Worm (Caenorhabditis elegans) whole organism, L1 larva: ENCODE data around the gene W01D2.6.

Experiments
- C34B4.2 ChIP-seq: sonication (generic microtip); optimal IDR thresholded peaks from 2 replicates; lab custom pipeline; 2017; ENCODE audit warnings: mild to moderate bottlenecking, missing genetic modification characterization, missing compliant biosample characterization
- F16B12.6 ChIP-seq: fragments of 150-350 bp; optimal IDR thresholded peaks from 2 replicates; lab custom pipeline; 2014; ENCODE audit warnings: missing biosample characterization, missing genetic modification characterization
- aha-1 ChIP-seq: fragments of 150-350 bp; optimal IDR thresholded peaks from 2 replicates; lab custom pipeline; 2014; ENCODE audit warnings: missing biosample characterization, missing genetic modification characterization
- alr-1 ChIP-seq: fragments of 200-800 bp; sonication (Bioruptor generic); optimal IDR thresholded peaks from 2 replicates; lab custom pipeline; 2018; ENCODE audit warnings: borderline replicate concordance, mild to moderate bottlenecking, missing genetic modification characterization, missing compliant biosample characterization
- blmp-1 ChIP-seq: fragments of 150-350 bp; optimal IDR thresholded peaks from 2 replicates; lab custom pipeline; 2014; ENCODE audit warnings: missing biosample characterization, missing genetic modification characterization
- ceh-63 ChIP-seq: fragments of 200-800 bp; sonication (Bioruptor generic); optimal IDR thresholded peaks from 2 replicates; lab custom pipeline; 2018; ENCODE audit warnings: mild to moderate bottlenecking, missing genetic modification characterization, missing compliant biosample characterization
- ces-1 ChIP-seq: fragments of 150-350 bp; optimal IDR thresholded peaks from 2 replicates; lab custom pipeline; 2014; ENCODE audit warnings: missing biosample characterization, missing genetic modification reagents, missing genetic modification characterization
- dpl-1 ChIP-seq, 3 experiments: fragments of 150-350 bp in 2 of 3; sonication (generic microtip) in 1 of 3; optimal IDR thresholded peaks; 2 replicates each; lab custom pipeline; 2014 to 2017; ENCODE audit warnings: missing biosample characterization in 3 of 3, missing genetic modification characterization in 3 of 3, missing genetic modification reagents in 3 of 3
- dsc-1 ChIP-seq: sonication (generic microtip); optimal IDR thresholded peaks from 2 replicates; lab custom pipeline; 2016; ENCODE audit warnings: mild to moderate bottlenecking, missing genetic modification characterization, missing compliant biosample characterization
- efl-1 ChIP-seq, 4 experiments: fragments of 150-350 bp; optimal IDR thresholded peaks in 3 of 4; peaks in 1 of 4; 1 replicate in 1 of 4; 2 replicates in 3 of 4; lab custom pipeline; 2014; ENCODE audit warnings: missing biosample characterization in 2 of 4, missing genetic modification characterization in 2 of 4, missing genetic modification reagents in 2 of 4
- efl-3 ChIP-seq: fragments of 200-800 bp; sonication (Bioruptor generic); optimal IDR thresholded peaks from 2 replicates; lab custom pipeline; 2018; ENCODE audit warnings: mild to moderate bottlenecking, missing genetic modification characterization, missing compliant biosample characterization
- egl-13 ChIP-seq: sonication (generic microtip); optimal IDR thresholded peaks from 2 replicates; lab custom pipeline; 2016; ENCODE audit warnings: missing genotype, missing genetic modification reagents, missing genetic modification characterization, missing compliant biosample characterization
- elt-3 ChIP-seq, 6 experiments: fragments of 150-350 bp in 1 of 6; sonication (generic microtip); optimal IDR thresholded peaks; 2 replicates each; lab custom pipeline; 2017 to 2018; ENCODE audit warnings: missing biosample characterization in 6 of 6, missing genetic modification characterization in 6 of 6, inconsistent platforms in 1 of 6
- fkh-4 ChIP-seq: sonication (generic microtip); optimal IDR thresholded peaks from 2 replicates; lab custom pipeline; 2016; ENCODE audit warnings: missing compliant biosample characterization, missing genetic modification characterization, borderline replicate concordance
- fkh-8 ChIP-seq: sonication (generic microtip); optimal IDR thresholded peaks from 2 replicates; lab custom pipeline; 2016; ENCODE audit warnings: mild to moderate bottlenecking, missing genetic modification characterization, missing compliant biosample characterization
- fos-1 ChIP-seq: fragments of 150-350 bp; optimal IDR thresholded peaks from 2 replicates; lab custom pipeline; 2014; ENCODE audit warnings: missing biosample characterization, missing genetic modification characterization
- hlh-4 ChIP-seq: sonication (generic microtip); optimal IDR thresholded peaks from 2 replicates; lab custom pipeline; 2016; ENCODE audit warnings: mild to moderate bottlenecking, missing genetic modification characterization, missing compliant biosample characterization
- hpl-2 ChIP-seq: fragments of 150-350 bp; optimal IDR thresholded peaks from 2 replicates; lab custom pipeline; 2014; ENCODE audit warnings: missing biosample characterization, missing genetic modification reagents, missing genetic modification characterization
- jun-1 ChIP-seq: fragments of 150-350 bp; optimal IDR thresholded peaks from 2 replicates; lab custom pipeline; 2014; ENCODE audit warnings: missing biosample characterization, missing genetic modification reagents, missing genetic modification characterization
- lin-14 ChIP-seq: fragments of 200-800 bp; sonication (Bioruptor generic); optimal IDR thresholded peaks from 2 replicates; lab custom pipeline; 2018; ENCODE audit warnings: mild to moderate bottlenecking, missing genetic modification characterization, moderate library complexity, missing compliant biosample characterization
- lin-39 ChIP-seq: fragments of 150-350 bp; optimal IDR thresholded peaks from 2 replicates; lab custom pipeline; 2014; ENCODE audit warnings: missing biosample characterization, missing genetic modification reagents, missing genetic modification characterization
- lir-3 ChIP-seq: sonication (generic microtip); optimal IDR thresholded peaks from 2 replicates; lab custom pipeline; 2016; ENCODE audit warnings: mild to moderate bottlenecking, missing genetic modification characterization, moderate library complexity, missing compliant biosample characterization; ENCODE audit not compliant: poor library complexity
- mep-1 ChIP-seq: fragments of 150-350 bp; optimal IDR thresholded peaks from 2 replicates; lab custom pipeline; 2014; ENCODE audit warnings: missing biosample characterization, missing genetic modification characterization
- nhr-19 ChIP-seq: fragments of 200-800 bp; sonication (Bioruptor generic); conservative IDR thresholded peaks from 2 replicates; pipeline ENCODE4 v1.3.6; 2022; ENCODE audit warnings: missing genetic modification characterization, missing compliant biosample characterization
- nhr-20 ChIP-seq: sonication (generic microtip); optimal IDR thresholded peaks from 2 replicates; lab custom pipeline; 2016; ENCODE audit warnings: mild to moderate bottlenecking, missing genetic modification characterization, missing compliant biosample characterization
- nhr-28 ChIP-seq: fragments of 150-350 bp; optimal IDR thresholded peaks from 2 replicates; lab custom pipeline; 2014; ENCODE audit warnings: missing biosample characterization, missing genetic modification characterization
- nhr-47 ChIP-seq: sonication (generic microtip); optimal IDR thresholded peaks from 2 replicates; lab custom pipeline; 2016; ENCODE audit warnings: mild to moderate bottlenecking, missing genetic modification characterization, moderate library complexity, missing compliant biosample characterization
- nhr-71 ChIP-seq: sonication (generic microtip); optimal IDR thresholded peaks from 2 replicates; lab custom pipeline; 2016; ENCODE audit warnings: mild to moderate bottlenecking, missing genetic modification characterization, moderate library complexity, missing compliant biosample characterization
- nhr-77 ChIP-seq: fragments of 150-350 bp; optimal IDR thresholded peaks from 2 replicates; lab custom pipeline; 2014; ENCODE audit warnings: missing biosample characterization, missing genetic modification characterization
- nhr-85 ChIP-seq: sonication (generic microtip); peaks from one replicate; lab custom pipeline; 2016; ENCODE audit warnings: missing genetic modification characterization, inconsistent platforms, missing compliant biosample characterization
- pax-3 ChIP-seq: fragments of 200-800 bp; sonication (Bioruptor generic); optimal IDR thresholded peaks from 2 replicates; lab custom pipeline; 2018; ENCODE audit warnings: mild to moderate bottlenecking, missing genetic modification characterization, moderate library complexity, missing compliant biosample characterization
- rnt-1 ChIP-seq: sonication (generic microtip); optimal IDR thresholded peaks from 2 replicates; lab custom pipeline; 2016; ENCODE audit warnings: mild to moderate bottlenecking, missing genetic modification characterization, moderate library complexity, missing compliant biosample characterization
- skn-1 ChIP-seq: fragments of 150-350 bp; optimal IDR thresholded peaks from 2 replicates; lab custom pipeline; 2014; ENCODE audit warnings: missing biosample characterization, missing genetic modification characterization
- snu-23 ChIP-seq: sonication (generic microtip); optimal IDR thresholded peaks from 2 replicates; lab custom pipeline; 2016; ENCODE audit warnings: missing genetic modification characterization, missing compliant biosample characterization
- sox-4 ChIP-seq: sonication (generic microtip); optimal IDR thresholded peaks from 2 replicates; lab custom pipeline; 2016; ENCODE audit warnings: missing genetic modification characterization, missing compliant biosample characterization
- tbx-2 ChIP-seq: sonication (generic microtip); optimal IDR thresholded peaks from 2 replicates; lab custom pipeline; 2016; ENCODE audit warnings: missing genetic modification characterization, missing compliant biosample characterization
- tlp-1 ChIP-seq: fragments of 150-350 bp; optimal IDR thresholded peaks from 2 replicates; lab custom pipeline; 2014; ENCODE audit warnings: missing biosample characterization, missing genetic modification characterization
- unc-130 ChIP-seq: fragments of 150-350 bp; optimal IDR thresholded peaks from 2 replicates; lab custom pipeline; 2017; ENCODE audit warnings: missing biosample characterization, missing genetic modification characterization, inconsistent platforms
- unc-86 ChIP-seq: sonication (generic microtip); optimal IDR thresholded peaks from 2 replicates; lab custom pipeline; 2016; ENCODE audit warnings: missing genetic modification characterization, missing compliant biosample characterization
- unc-98 ChIP-seq: fragments of 200-800 bp; sonication (Bioruptor generic); IDR thresholded peaks from 2 replicates; pipeline ENCODE4 v1.3.6; 2022; ENCODE audit warnings: missing genetic modification characterization, missing compliant biosample characterization
- xbp-1 ChIP-seq: sonication (generic microtip); optimal IDR thresholded peaks from 2 replicates; lab custom pipeline; 2016; ENCODE audit warnings: missing genetic modification characterization, missing compliant biosample characterization
- zag-1 ChIP-seq: fragments of 150-350 bp; optimal IDR thresholded peaks from 2 replicates; lab custom pipeline; 2014; ENCODE audit warnings: missing biosample characterization, missing genetic modification characterization
- ztf-4 ChIP-seq: fragments of 150-350 bp; optimal IDR thresholded peaks from 2 replicates; lab custom pipeline; 2014; ENCODE audit warnings: missing biosample characterization, missing genetic modification characterization

The W01D2.6 gene

ce11 chrII:14822419-14822818, 13.6 kb downstream of the W01D2.6 start (continued):
- TF ChIP-seq ces-1 (GFP tag; lab: Kevin White, UChicago) (no peak), blmp-1 (tag; lab: Kevin White, UChicago) (peak; percentile 84), ceh-63 (GFP tag; lab: Kevin White, UChicago) (no peak), snu-23 (GFP tag; lab: Kevin White, UChicago) (peak; percentile 87)

- TF ChIP-seq efl-3, result no peak
- TF ChIP-seq unc-130, result peak; percentile 4
- peak; percentile 30; the same call in 1 of the 2 replicates for TF ChIP-seq nhr-19 (GFP tag; lab: Robert Waterston, UW)
- peak; percentile 15 for TF ChIP-seq mep-1 (tag; lab: Kevin White, UChicago)
- TF ChIP-seq dpl-1 (GFP tag; optimal IDR thresholded peaks at IDR 0.05; lab: Kevin White, UChicago), result peak in 1 of 3 experiments; percentile 6
- no peak for TF ChIP-seq efl-1 (optimal IDR thresholded peaks at IDR 0.05; lab: Kevin White, UChicago)
- TF ChIP-seq efl-1 (GFP tag; optimal IDR thresholded peaks at IDR 0.05 in 1 of 2; lab: Kevin White, UChicago), result peak in 1 of 2 experiments; percentile 19
- TF ChIP-seq unc-98 (GFP tag; lab: Robert Waterston, UW), result no peak
- TF ChIP-seq rnt-1 (tag; lab: Kevin White, UChicago), result peak; percentile 57
- TF ChIP-seq skn-1 (tag; lab: Kevin White, UChicago), result peak; percentile 15
- TF ChIP-seq elt-3 (tag; optimal IDR thresholded peaks at IDR 0.05; lab: Kevin White, UChicago), result peak in 1 of 6 experiments; percentile 11
- TF ChIP-seq snu-23 (GFP tag; lab: Kevin White, UChicago), result peak; percentile 20
- TF ChIP-seq lin-14, result peak; percentile 6
- peak; percentile 2 for TF ChIP-seq nhr-20 (tag; lab: Kevin White, UChicago)
- TF ChIP-seq xbp-1 (tag; lab: Kevin White, UChicago), result no peak
- TF ChIP-seq nhr-71 (tag; lab: Kevin White, UChicago), result peak; percentile 38
- no peak for TF ChIP-seq nhr-77
- peak; percentile 64 for TF ChIP-seq blmp-1 (tag; lab: Kevin White, UChicago)
- TF ChIP-seq aha-1 (tag; lab: Kevin White, UChicago), result no peak
Observed at ce11 chrII:14825413-14825812, 16.6 kb downstream of the W01D2.6 start.

DNA sequence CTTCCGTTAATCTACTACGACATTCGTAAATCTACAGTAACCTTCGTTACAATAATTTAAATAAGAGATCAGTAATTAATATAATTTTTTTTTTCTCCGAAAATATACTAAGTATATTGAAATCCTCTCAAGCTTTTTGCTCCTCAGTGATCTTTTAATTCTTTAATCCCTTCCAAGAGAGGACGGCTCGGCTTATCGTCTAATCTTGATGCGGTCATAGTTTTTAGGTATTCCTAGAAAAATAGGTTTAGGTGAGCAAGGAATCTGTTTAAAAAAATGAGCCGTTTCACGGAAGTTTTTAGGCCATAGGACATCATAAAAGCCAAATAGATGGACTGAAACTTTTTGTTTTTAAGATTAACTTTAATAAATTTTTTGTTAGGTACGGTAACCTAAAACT, 23.3 kb downstream of the W01D2.6 start:
- TF ChIP-seq fkh-4 (peak; percentile 29), lin-39 (no peak), unc-86 (tag; lab: Kevin White, UChicago) (no peak), fkh-8 (no peak), fos-1 (tag; lab: Kevin White, UChicago) (no peak), dsc-1 (tag; lab: Kevin White, UChicago) (peak; percentile 94), tlp-1 (tag; lab: Kevin White, UChicago) (no peak), nhr-71 (tag; lab: Kevin White, UChicago) (peak; percentile 12), sox-4 (tag; lab: Kevin White, UChicago) (peak; percentile 28), nhr-28 (tag; lab: Kevin White, UChicago) (no peak), unc-130 (no peak), efl-3 (no peak), xbp-1 (tag; lab: Kevin White, UChicago) (no peak), tbx-2 (tag; lab: Kevin White, UChicago) (no peak), mep-1 (tag; lab: Kevin White, UChicago) (no peak), egl-13 (tag; lab: Kevin White, UChicago) (peak; percentile 42), nhr-47 (peak; percentile 36), pax-3 (tag; lab: Kevin White, UChicago) (peak; percentile 6)

- TF ChIP-seq nhr-85 (peak; percentile 77), sox-4 (tag; lab: Kevin White, UChicago) (no peak), ces-1 (GFP tag; lab: Kevin White, UChicago) (no peak), lir-3 (tag; lab: Kevin White, UChicago) (no peak), tbx-2 (tag; lab: Kevin White, UChicago) (peak; percentile 24), alr-1 (tag; lab: Kevin White, UChicago) (no peak), F16B12.6 (no peak), ceh-63 (GFP tag; lab: Kevin White, UChicago) (no peak), nhr-47 (no peak), C34B4.2 (tag; lab: Kevin White, UChicago) (no peak), nhr-20 (tag; lab: Kevin White, UChicago) (peak; percentile 60), egl-13 (tag; lab: Kevin White, UChicago) (no peak), nhr-71 (tag; lab: Kevin White, UChicago) (peak; percentile 38), xbp-1 (tag; lab: Kevin White, UChicago) (no peak), hpl-2 (GFP tag; lab: Kevin White, UChicago) (no peak), snu-23 (GFP tag; lab: Kevin White, UChicago) (peak; percentile 13), unc-98 (GFP tag; lab: Robert Waterston, UW) (no peak), fkh-4 (no peak), nhr-77 (no peak), dpl-1 (GFP tag; optimal IDR thresholded peaks at IDR 0.05; lab: Kevin White, UChicago) (no peak), hlh-4 (tag; lab: Kevin White, UChicago) (no peak), ztf-4 (tag; lab: Kevin White, UChicago) (no peak), zag-1 (tag; lab: Kevin White, UChicago) (no peak), jun-1 (tag; lab: Kevin White, UChicago) (no peak)
Observed at ce11 chrII:14838596-14839215, 29.9 kb downstream of the W01D2.6 start.
